Fruit fly (Drosophila melanogaster) whole organism, pupa: ENCODE measurements around the gene CG4982.

Experiments
- CG10348 ChIP-seq: fragments of 200-800 bp; sonication (Bioruptor generic); IDR thresholded peaks from 2 replicates; pipeline ENCODE4 v1.3.6; 2022; ENCODE audit warnings: missing biosample characterization, missing genetic modification characterization
- CG12605 ChIP-seq: fragments of 200-800 bp; sonication (Bioruptor generic); IDR thresholded peaks from 2 replicates; pipeline ENCODE4 v1.3.6; 2022; ENCODE audit warnings: missing biosample characterization, missing genetic modification characterization
- CG13204 ChIP-seq: fragments of 200-800 bp; sonication (Bioruptor generic); optimal IDR thresholded peaks from 2 replicates; lab custom pipeline; 2018; ENCODE audit warnings: missing biosample characterization, mild to moderate bottlenecking, missing genetic modification characterization, moderate library complexity
- CG14655 ChIP-seq: fragments of 200-800 bp; sonication (Bioruptor generic); optimal IDR thresholded peaks from 3 replicates; lab custom pipeline; 2017; ENCODE audit warnings: mild to moderate bottlenecking, missing biosample characterization, missing genetic modification reagents, missing genetic modification characterization
- CG15710 ChIP-seq: fragments of 200-800 bp; sonication (Bioruptor generic); optimal IDR thresholded peaks from 2 replicates; lab custom pipeline; 2018; ENCODE audit warnings: missing biosample characterization, mild to moderate bottlenecking, missing genetic modification characterization, moderate library complexity
- CG17806 ChIP-seq: fragments of 200-800 bp; sonication (Bioruptor generic); optimal IDR thresholded peaks from 2 replicates; lab custom pipeline; 2018; ENCODE audit warnings: missing biosample characterization, mild to moderate bottlenecking, missing genetic modification characterization, moderate library complexity
- CG32121 ChIP-seq: fragments of 200-800 bp; sonication (Bioruptor generic); IDR thresholded peaks from 2 replicates; pipeline ENCODE4 v1.3.6; 2022; ENCODE audit warnings: missing biosample characterization, missing genetic modification characterization
- CG34367 ChIP-seq: fragments of 200-800 bp; sonication (Bioruptor generic); optimal IDR thresholded peaks from 2 replicates; lab custom pipeline; 2018; ENCODE audit warnings: missing biosample characterization, mild to moderate bottlenecking, missing genetic modification characterization
- CG4496 ChIP-seq: fragments of 200-800 bp; sonication (Bioruptor generic); IDR thresholded peaks from 3 replicates; pipeline ENCODE4 v1.3.6; 2022; ENCODE audit warnings: missing biosample characterization, missing genetic modification characterization
- CG8159 ChIP-seq: fragments of 200-800 bp; sonication (Bioruptor generic); optimal IDR thresholded peaks from 3 replicates; lab custom pipeline; 2018; ENCODE audit warnings: missing biosample characterization, mild to moderate bottlenecking, missing genetic modification characterization, moderate library complexity
- CG8301 ChIP-seq: fragments of 200-800 bp; sonication (Bioruptor generic); optimal IDR thresholded peaks from 2 replicates; lab custom pipeline; 2018; ENCODE audit warnings: missing biosample characterization, mild to moderate bottlenecking, missing genetic modification characterization
- CG9948 ChIP-seq: fragments of 200-800 bp; sonication (Bioruptor generic); optimal IDR thresholded peaks from 2 replicates; lab custom pipeline; 2018; ENCODE audit warnings: missing biosample characterization, mild to moderate bottlenecking, missing genetic modification characterization, moderate library complexity
- D1 ChIP-seq: fragments of 200-800 bp; sonication (Bioruptor generic); optimal IDR thresholded peaks from 2 replicates; lab custom pipeline; 2018; ENCODE audit warnings: missing biosample characterization, mild to moderate bottlenecking, missing genetic modification characterization, moderate library complexity
- EcR ChIP-seq: fragments of 200-800 bp; sonication (Bioruptor generic); optimal IDR thresholded peaks from 3 replicates; lab custom pipeline; 2019; ENCODE audit warnings: missing biosample characterization, missing genetic modification characterization, mild to moderate bottlenecking, moderate library complexity, missing genetic modification reagents
- Ets98B ChIP-seq: fragments of 200-800 bp; sonication (Bioruptor generic); IDR thresholded peaks from 2 replicates; pipeline ENCODE4 v1.3.6; 2022; ENCODE audit warnings: missing biosample characterization, missing genetic modification characterization
- Pif1A ChIP-seq: fragments of 200-800 bp; sonication (Bioruptor generic); optimal IDR thresholded peaks from 3 replicates; lab custom pipeline; 2016; ENCODE audit warnings: missing biosample characterization, missing genetic modification characterization
- Pif1B ChIP-seq: fragments of 200-800 bp; sonication (Bioruptor generic); optimal IDR thresholded peaks from 3 replicates; lab custom pipeline; 2016; ENCODE audit warnings: missing biosample characterization, missing genetic modification characterization
- Snoo ChIP-seq: fragments of 200-800 bp; sonication (Bioruptor generic); optimal IDR thresholded peaks from 3 replicates; lab custom pipeline; 2017; ENCODE audit warnings: missing biosample characterization, mild to moderate bottlenecking, missing genetic modification characterization, inconsistent platforms
- fd96Ca ChIP-seq: fragments of 200-800 bp; sonication (Bioruptor generic); IDR thresholded peaks from 3 replicates; pipeline ENCODE4 v1.3.6; 2022; ENCODE audit warnings: missing biosample characterization, missing genetic modification characterization
- gl ChIP-seq: fragments of 200-800 bp; sonication (Bioruptor generic); optimal IDR thresholded peaks from 2 replicates; lab custom pipeline; 2018; ENCODE audit warnings: missing biosample characterization, mild to moderate bottlenecking, missing genetic modification characterization
- rn ChIP-seq: fragments of 200-800 bp; sonication (Bioruptor generic); IDR thresholded peaks from 2 replicates; pipeline ENCODE4 v1.3.6; 2022; ENCODE audit warnings: missing biosample characterization, missing genetic modification characterization

CG4982 gene

DNA sequence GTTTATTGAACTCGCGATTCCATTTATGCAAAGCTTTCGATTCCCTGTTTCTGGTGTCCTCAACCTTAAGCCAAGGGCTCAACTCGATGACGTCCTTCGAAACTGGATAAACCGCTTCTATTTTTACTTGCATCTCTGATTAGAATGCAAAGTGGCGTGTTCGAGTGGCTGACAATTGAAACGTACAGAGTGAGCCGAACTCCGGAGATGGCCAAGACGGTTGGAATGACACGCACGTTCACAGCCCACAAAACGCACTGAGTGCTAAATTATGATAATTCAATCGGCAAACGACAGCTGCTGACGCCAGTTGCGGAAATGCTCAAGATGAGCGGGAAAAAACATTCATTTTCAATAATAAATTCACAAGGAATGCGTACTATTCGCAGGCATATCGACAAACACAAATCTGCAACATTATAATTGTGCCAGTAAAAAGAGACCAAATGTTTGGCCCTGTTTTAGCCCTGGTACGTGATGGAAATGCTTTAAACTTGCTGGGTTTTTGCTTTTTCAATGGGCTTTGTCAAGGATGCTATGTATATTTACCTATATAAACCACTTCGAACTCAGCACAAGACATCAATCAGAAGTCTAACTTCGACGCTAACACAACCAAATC lies 28.8 kb upstream of the CG4982 start, which contains the start of gene CG13066:
Gene CG13066, plus strand, starts transcription at position 572 of the 622 bp plus-strand sequence.
- no peak for TF ChIP-seq Pif1A (GFP tag; lab: Kevin White, UChicago)
- peak; percentile 13 for TF ChIP-seq EcR (GFP tag; lab: Kevin White, UChicago)

DNA sequence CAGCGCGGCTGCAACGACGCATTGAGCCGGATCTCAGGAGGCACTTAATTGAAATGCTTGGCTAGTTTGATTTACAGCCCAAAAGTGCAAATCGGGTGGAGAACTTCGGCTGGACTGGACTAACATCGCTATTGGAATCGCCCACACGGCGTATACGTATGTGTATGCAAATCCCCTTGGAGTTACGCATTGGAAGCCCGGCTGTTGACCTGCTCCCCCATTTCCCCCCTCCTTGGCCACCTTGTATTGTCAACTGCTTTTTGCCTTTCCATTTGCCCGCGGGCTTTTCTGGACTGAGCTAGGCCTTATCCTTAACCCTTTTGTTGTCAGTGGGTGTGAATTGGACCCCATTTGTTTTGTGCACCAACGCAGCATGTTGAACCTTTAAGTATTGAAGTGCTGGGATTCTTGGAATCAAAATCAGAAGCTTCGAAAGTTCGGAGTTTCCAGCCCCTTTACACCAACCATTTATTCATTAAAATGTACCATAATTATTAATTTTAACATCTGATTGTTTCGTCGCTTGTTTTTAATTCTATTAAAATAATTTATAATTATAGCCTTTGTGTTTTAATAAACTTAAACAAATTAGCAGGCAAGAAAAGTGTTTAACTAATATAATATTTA lies 25.7 kb upstream of the CG4982 start:
- peak; percentile 20 for TF ChIP-seq CG34367
- TF ChIP-seq fd96Ca (GFP tag; lab: Robert Waterston, UW), result no peak
- TF ChIP-seq CG17806, result peak; percentile 39
- peak; percentile 49 for TF ChIP-seq CG9948 (tag; lab: Kevin White, UChicago)
- TF ChIP-seq CG15710 (tag; lab: Kevin White, UChicago), result peak; percentile 41
- TF ChIP-seq CG14655 (GFP tag; lab: Kevin White, UChicago), result peak; percentile 41
- TF ChIP-seq EcR (GFP tag; lab: Kevin White, UChicago), result peak; percentile 75
- TF ChIP-seq CG8159 (tag; lab: Kevin White, UChicago), result peak; percentile 63
- TF ChIP-seq CG8301 (tag; lab: Kevin White, UChicago), result no peak

DNA sequence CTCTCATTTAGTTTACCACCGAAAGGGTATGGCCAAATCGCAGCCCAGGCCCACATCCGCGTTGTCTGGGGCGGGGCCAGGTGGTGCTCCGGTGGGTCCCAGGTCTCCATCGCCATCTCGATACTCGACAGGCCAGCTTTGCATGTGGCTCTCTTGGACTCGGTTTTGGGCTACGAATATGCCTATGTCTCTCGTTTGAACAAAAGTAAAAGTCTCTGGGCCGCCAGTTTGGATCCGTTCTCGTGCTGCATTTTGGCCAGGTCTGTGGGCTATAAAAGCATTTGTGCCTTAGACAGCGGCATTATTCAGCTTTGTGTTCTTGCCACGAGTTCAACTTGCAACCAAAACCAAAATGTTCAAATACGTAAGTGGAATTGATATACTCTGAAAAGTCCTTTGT lies 24.1 kb upstream of the CG4982 start, which contains the start of gene CG13065:
Gene CG13065, plus strand, starts transcription at position 301 of the 400 bp plus-strand sequence.
- TF ChIP-seq CG17806 (no peak), CG8159 (tag; lab: Kevin White, UChicago) (no peak), CG32121 (GFP tag; lab: Robert Waterston, UW) (no peak), Pif1B (GFP tag; lab: Kevin White, UChicago) (no peak), CG9948 (tag; lab: Kevin White, UChicago) (no peak), CG12605 (no peak), CG34367 (no peak), CG8301 (tag; lab: Kevin White, UChicago) (no peak), Pif1A (GFP tag; lab: Kevin White, UChicago) (no peak), D1 (no peak), CG15710 (tag; lab: Kevin White, UChicago) (no peak), CG14655 (GFP tag; lab: Kevin White, UChicago) (no peak), Snoo (tag; lab: Kevin White, UChicago) (no peak), CG13204 (GFP tag; lab: Kevin White, UChicago) (no peak), CG10348 (GFP tag; lab: Robert Waterston, UW) (no peak), EcR (GFP tag; lab: Kevin White, UChicago) (no peak), gl (tag; lab: Kevin White, UChicago) (no peak), fd96Ca (GFP tag; lab: Robert Waterston, UW) (no peak), CG4496 (GFP tag; lab: Robert Waterston, UW) (no peak), Ets98B (GFP tag; lab: Robert Waterston, UW) (no peak)

DNA sequence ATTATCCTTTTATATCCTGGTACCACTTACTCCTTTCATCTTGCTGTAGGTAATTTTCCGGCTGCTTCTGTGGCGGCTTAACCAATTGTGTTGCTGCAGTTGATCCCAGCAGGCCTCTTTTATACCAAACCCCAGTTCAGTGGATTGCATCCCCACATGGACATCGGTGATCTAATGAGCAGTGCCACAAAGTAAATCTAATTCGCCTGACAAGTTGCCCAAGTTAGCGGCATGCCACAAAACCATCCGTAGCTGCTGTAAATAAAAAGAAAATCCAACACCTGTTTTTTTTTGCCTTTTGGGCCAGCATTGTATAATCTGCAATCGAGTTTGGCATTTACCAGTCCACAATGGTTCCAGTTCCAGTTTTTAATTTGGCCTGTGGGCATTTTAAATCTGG lies 22.1 kb upstream of the CG4982 start, which contains the start of gene CG13050:
Gene CG13050, minus strand, starts transcription at position 101 of the 400 bp plus-strand sequence.
- no peak for TF ChIP-seq CG14655 (GFP tag; lab: Kevin White, UChicago)
- TF ChIP-seq CG8301 (tag; lab: Kevin White, UChicago), result no peak
- TF ChIP-seq rn, result no peak
- no peak for TF ChIP-seq Pif1A (GFP tag; lab: Kevin White, UChicago)
- TF ChIP-seq EcR (GFP tag; lab: Kevin White, UChicago), result no peak
- TF ChIP-seq CG34367, result no peak
- TF ChIP-seq Ets98B (GFP tag; lab: Robert Waterston, UW), result no peak
- TF ChIP-seq Snoo (tag; lab: Kevin White, UChicago), result no peak
- TF ChIP-seq, all 21 proteins: peak for 0

DNA sequence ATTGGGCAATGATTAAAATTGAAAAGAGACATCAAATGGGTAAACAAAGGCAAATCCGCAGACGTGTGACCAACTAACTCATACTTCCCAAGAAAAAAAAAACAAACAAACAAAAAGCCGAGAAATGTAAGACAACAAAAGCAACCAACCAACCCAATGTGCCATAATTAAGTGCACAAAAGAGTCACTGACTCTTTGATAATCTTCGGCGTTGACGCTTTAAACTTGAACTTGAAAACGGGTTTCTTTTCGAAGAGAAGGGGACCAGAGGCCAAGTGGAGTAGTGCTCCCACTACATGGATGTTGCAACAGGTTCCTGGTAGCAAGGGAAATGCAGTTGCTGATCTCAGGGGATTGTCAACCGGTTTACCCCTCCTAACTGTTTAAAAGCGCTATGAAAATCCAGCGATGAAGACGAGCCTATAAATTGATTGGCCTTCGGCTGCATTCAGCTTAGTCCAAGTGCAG lies 21.2 kb upstream of the CG4982 start, which contains the start of gene CG13064:
Gene CG13064, plus strand, starts transcription at position 418 of the 468 bp plus-strand sequence.
- peak; percentile 96 for TF ChIP-seq EcR (GFP tag; lab: Kevin White, UChicago)
- TF ChIP-seq Snoo (tag; lab: Kevin White, UChicago), result no peak

DNA sequence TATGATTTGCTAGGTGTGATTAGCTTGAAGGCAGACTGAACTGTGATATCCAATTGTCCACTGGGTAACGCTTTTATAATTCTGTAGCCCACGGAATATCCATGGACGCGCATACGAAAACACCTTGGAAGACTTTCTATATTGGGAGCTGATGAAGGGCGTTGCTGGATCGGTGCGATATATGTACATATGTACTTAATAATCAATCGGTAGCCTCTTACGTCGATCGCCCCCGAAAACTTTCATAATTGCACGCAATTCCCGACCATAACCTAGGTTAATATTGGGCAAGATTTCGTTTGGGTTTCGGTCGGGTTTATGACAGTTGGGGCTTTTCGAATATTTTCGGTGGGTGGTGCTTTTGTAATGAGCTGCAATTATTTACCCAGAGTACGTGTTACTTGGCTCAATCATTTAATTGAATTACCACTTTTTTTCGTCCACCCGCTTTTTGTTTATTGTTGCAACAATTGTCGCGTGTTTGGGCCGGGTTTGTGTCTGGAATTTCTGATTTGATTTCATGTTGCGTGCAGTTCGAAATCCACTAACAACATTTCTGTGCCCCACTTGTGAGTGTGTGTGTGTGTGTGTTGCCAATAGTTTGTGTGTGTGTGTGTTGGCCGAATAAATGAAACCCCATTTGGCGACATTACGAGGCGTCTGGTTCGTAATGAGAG lies 19.2 kb upstream of the CG4982 start, which contains the start of gene CG13049:
Gene CG13049, minus strand, starts transcription at position 51 of the 677 bp plus-strand sequence.
- no peak for TF ChIP-seq gl (tag; lab: Kevin White, UChicago)
- no peak for TF ChIP-seq Ets98B (GFP tag; lab: Robert Waterston, UW)
- no peak for TF ChIP-seq CG34367
- TF ChIP-seq Snoo (tag; lab: Kevin White, UChicago), result no peak
- no peak for TF ChIP-seq CG9948 (tag; lab: Kevin White, UChicago)
- TF ChIP-seq D1, result no peak
- TF ChIP-seq fd96Ca (GFP tag; lab: Robert Waterston, UW), result no peak
- no peak for TF ChIP-seq CG8301 (tag; lab: Kevin White, UChicago)
- no peak for TF ChIP-seq rn
- TF ChIP-seq CG14655 (GFP tag; lab: Kevin White, UChicago), result no peak
- TF ChIP-seq EcR (GFP tag; lab: Kevin White, UChicago), result no peak
- no peak for TF ChIP-seq Pif1B (GFP tag; lab: Kevin White, UChicago)
- no peak for TF ChIP-seq CG15710 (tag; lab: Kevin White, UChicago)
